Worm (Caenorhabditis elegans): ENCODE results near the gene W10G6.6.
"Not testable (repeated sequence)": the region's sequence is repeated elsewhere in the genome, so short reads cannot be mapped to it uniquely, and the experiment has no call there.

DNA sequence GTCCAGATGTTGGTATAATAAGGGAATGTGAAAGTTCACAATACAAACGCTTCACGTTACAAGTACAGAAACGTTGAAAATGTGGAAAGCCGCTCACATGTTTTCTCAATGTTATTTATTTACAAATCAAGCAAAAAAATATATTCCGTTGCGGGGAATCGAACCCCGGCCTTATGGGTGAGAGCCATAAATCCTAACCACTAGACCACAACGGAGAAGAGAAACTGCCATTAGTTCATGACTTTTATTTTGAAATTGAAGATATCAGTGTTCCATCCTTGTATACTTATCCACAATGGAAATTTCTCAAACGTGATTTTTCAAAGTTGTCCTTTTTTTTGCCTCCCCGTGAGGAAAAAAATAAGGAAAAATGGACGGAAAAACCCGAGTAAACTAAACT is 33.6 kb upstream of the W10G6.6 start:
- not testable (repeated sequence) for TF ChIP-seq ceh-27 (GFP tag; optimal IDR thresholded peaks at IDR 0.05); ama-1 (optimal IDR thresholded peaks at IDR 0.05); ama-1 (GFP tag; optimal IDR thresholded peaks at IDR 0.05); nhr-90 (tag; optimal IDR thresholded peaks at IDR 0.05); ceh-79 (tag; optimal IDR thresholded peaks at IDR 0.05); efl-1 (GFP tag; optimal IDR thresholded peaks at IDR 0.05); ceh-58 (GFP tag; IDR thresholded peaks at IDR 0.05); ZK185.1 (tag; optimal IDR thresholded peaks at IDR 0.05; ENCODE audit: poor library complexity, severe bottlenecking); mes-4 (tag; optimal IDR thresholded peaks at IDR 0.05)
